Worm (Caenorhabditis elegans): ENCODE results near the gene twk-24.

The twk-24 gene

ce11 chrV:12314413-12314812 lies 45.3 kb upstream of the twk-24 start (continued):
- no peak for TF ChIP-seq set-16 (GFP tag; IDR thresholded peaks at IDR 0.05)
- TF ChIP-seq nhr-102 (tag; optimal IDR thresholded peaks at IDR 0.05): no peak
- TF ChIP-seq F10B5.3 (tag; optimal IDR thresholded peaks at IDR 0.05): no peak
- TF ChIP-seq mdl-1 (tag; optimal IDR thresholded peaks at IDR 0.05): no peak
- TF ChIP-seq nhr-111 (GFP tag; optimal IDR thresholded peaks at IDR 0.05): no peak
- TF ChIP-seq Y5F2A.4 (GFP tag; optimal IDR thresholded peaks at IDR 0.05): no peak
- TF ChIP-seq tra-1 (GFP tag; IDR thresholded peaks at IDR 0.05): no peak
- TF ChIP-seq daf-19 (GFP tag; conservative IDR thresholded peaks at IDR 0.05): no peak
- TF ChIP-seq F44E2.7 (GFP tag; IDR thresholded peaks at IDR 0.05): no peak
- TF ChIP-seq Y105C5A.15 (GFP tag; IDR thresholded peaks at IDR 0.05): no peak
- TF ChIP-seq ZK546.5 (tag; optimal IDR thresholded peaks at IDR 0.05): no peak
- peak in 1 of 2 experiments; percentile 34 for TF ChIP-seq lsy-2 (tag; optimal IDR thresholded peaks at IDR 0.05)
- no peak for TF ChIP-seq R02D3.7 (tag; optimal IDR thresholded peaks at IDR 0.05)
- no peak for TF ChIP-seq snpc-4 (tag; optimal IDR thresholded peaks at IDR 0.05)
- no peak for TF ChIP-seq zip-11 (GFP tag; IDR thresholded peaks at IDR 0.05)
- TF ChIP-seq madf-5 (GFP tag; IDR thresholded peaks at IDR 0.05): no peak
- TF ChIP-seq zip-2 (tag; optimal IDR thresholded peaks at IDR 0.05): no peak
- no peak for TF ChIP-seq pha-4 (GFP tag; IDR thresholded peaks at IDR 0.05)
- no peak for TF ChIP-seq pha-4 (tag; optimal IDR thresholded peaks at IDR 0.05)
- no peak for TF ChIP-seq Y75B8A.6 (GFP tag; IDR thresholded peaks at IDR 0.05)

- no peak for TF ChIP-seq spr-3 (GFP tag; optimal IDR thresholded peaks at IDR 0.05)
- no peak for TF ChIP-seq unc-62 (GFP tag; optimal IDR thresholded peaks at IDR 0.05 in 1 of 2)
- TF ChIP-seq unc-62 (tag; optimal IDR thresholded peaks at IDR 0.05): no peak
- TF ChIP-seq dmd-8 (GFP tag; IDR thresholded peaks at IDR 0.05): no peak
- TF ChIP-seq dpl-1 (GFP tag; optimal IDR thresholded peaks at IDR 0.05): no peak
These were observed 41.1 kb upstream of the twk-24 start, which contains the start of gene hpo-30 for ce11 chrV:12310256-12310655. Gene hpo-30 (minus strand): TSS chrV:12310356.

ce11 chrV:12307011-12307540 lies 38.0 kb upstream of the twk-24 start, which contains the start of gene srg-45:
Gene srg-45 (plus strand): TSS chrV:12307490.
- TF ChIP-seq mep-1 (tag; optimal IDR thresholded peaks at IDR 0.05) (peak; percentile 31), nhr-111 (GFP tag; optimal IDR thresholded peaks at IDR 0.05) (no peak), F37D6.2 (tag; optimal IDR thresholded peaks at IDR 0.05) (no peak), ceh-62 (tag; optimal IDR thresholded peaks at IDR 0.05) (no peak), duxl-1 (tag; optimal IDR thresholded peaks at IDR 0.05; ENCODE audit: poor library complexity) (no peak), F26F4.8 (GFP tag; conservative IDR thresholded peaks at IDR 0.05) (no peak), zfp-3 (GFP tag; conservative IDR thresholded peaks at IDR 0.05) (0 out of 2 replicates have a peak, but pooled peaks have one; percentile 47), pqm-1 (tag; optimal IDR thresholded peaks at IDR 0.05) (no peak), Y75B8A.6 (GFP tag; IDR thresholded peaks at IDR 0.05) (no peak), aha-1 (tag) (peak; percentile 69), Y48G9A.11 (GFP tag; IDR thresholded peaks at IDR 0.05) (no peak), dmd-9 (GFP tag; IDR thresholded peaks at IDR 0.05) (no peak), ceh-20 (GFP tag; IDR thresholded peaks at IDR 0.05) (no peak), spr-3 (GFP tag; optimal IDR thresholded peaks at IDR 0.05) (no peak), unc-62 (GFP tag; optimal IDR thresholded peaks at IDR 0.05 in 1 of 2) (peak in 1 of 2 experiments; percentile 48), unc-62 (tag; optimal IDR thresholded peaks at IDR 0.05) (no peak), daf-12 (tag; optimal IDR thresholded peaks at IDR 0.05) (no peak), ceh-44 (GFP tag; IDR thresholded peaks at IDR 0.05) (no peak)
